Fruit fly (Drosophila melanogaster): Measurements from ENCODE around the gene Traf6.
A peak's percentile ranks its signal among the peaks of the same experiment; 100 is the strongest.

Gene Traf6

DNA sequence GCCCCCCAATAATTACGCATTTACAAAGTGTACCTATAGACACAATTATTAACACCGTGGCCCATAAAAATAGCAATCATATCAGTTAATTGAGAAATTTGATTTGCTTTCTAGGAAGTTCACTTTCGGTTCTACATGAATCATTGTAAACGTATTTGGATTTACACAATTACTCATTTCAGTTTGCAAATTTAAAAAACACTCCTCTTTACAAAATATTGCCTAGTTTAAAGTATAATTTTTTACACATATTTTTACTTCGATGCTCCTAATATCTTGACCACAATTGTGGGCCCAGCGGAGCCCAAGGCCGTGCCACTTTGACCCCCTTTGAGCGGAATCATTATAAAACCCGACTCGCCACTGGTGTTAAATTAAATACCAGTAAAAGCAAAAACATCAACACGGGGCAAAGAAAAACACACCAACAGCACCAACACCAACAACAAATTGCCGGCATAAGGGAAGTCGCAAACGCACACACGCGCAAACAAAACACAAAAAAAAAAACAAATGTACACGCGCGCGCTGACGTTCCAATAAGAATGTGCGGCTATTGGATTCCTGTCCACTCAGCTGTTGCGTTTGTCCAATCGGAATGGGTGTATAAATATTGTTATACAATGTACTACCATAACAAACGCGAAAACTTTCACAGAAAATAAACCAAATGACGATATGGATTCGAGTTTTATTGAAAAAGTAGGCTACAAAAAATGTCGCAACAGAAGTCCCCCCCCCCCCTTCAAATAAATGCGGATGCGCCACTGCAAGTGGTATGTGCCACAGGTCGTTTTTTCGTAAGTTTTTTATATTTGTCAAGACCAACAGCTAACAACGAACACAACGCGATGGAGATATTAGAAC, 42.5 kb downstream of the Traf6 start (continued):
- TF ChIP-seq Camta (GFP tag; optimal IDR thresholded peaks at IDR 0.05): peak; percentile 11
- TF ChIP-seq CG34376 (GFP tag; optimal IDR thresholded peaks at IDR 0.05): peak; percentile 67
- TF ChIP-seq CG17328 (GFP tag; IDR thresholded peaks at IDR 0.05): 0 out of 2 replicates have a peak, but pooled peaks have one; percentile 24
- no peak; the same call in 1 of the 2 replicates for TF ChIP-seq Ravus (GFP tag; IDR thresholded peaks at IDR 0.05)
- no peak for TF ChIP-seq hkb (optimal IDR thresholded peaks at IDR 0.05)
- peak; percentile 62; the same call in 1 of the 2 replicates for TF ChIP-seq hkb (GFP tag; IDR thresholded peaks at IDR 0.05)
- TF ChIP-seq sr (GFP tag; IDR thresholded peaks at IDR 0.05): no peak
- TF ChIP-seq pnt (GFP tag; optimal IDR thresholded peaks at IDR 0.05): no peak
- no peak for TF ChIP-seq otp (GFP tag; IDR thresholded peaks at IDR 0.05)
- no peak for TF ChIP-seq CG8765 (GFP tag; IDR thresholded peaks at IDR 0.05)
- peak; percentile 70; the same call in 1 of the 2 replicates for TF ChIP-seq CG32532 (GFP tag; IDR thresholded peaks at IDR 0.05)
- TF ChIP-seq H2.0 (GFP tag; IDR thresholded peaks at IDR 0.05): peak; percentile 11; the same call in 1 of the 2 replicates
- peak; percentile 78 for TF ChIP-seq CG13296 (GFP tag; optimal IDR thresholded peaks at IDR 0.05)
- peak; percentile 38 for TF ChIP-seq CG12659 (GFP tag; optimal IDR thresholded peaks at IDR 0.05)
- TF ChIP-seq ATbp (GFP tag; optimal IDR thresholded peaks at IDR 0.05): peak; percentile 18
- TF ChIP-seq CG8944 (GFP tag; optimal IDR thresholded peaks at IDR 0.05): peak; percentile 14
- TF ChIP-seq Opbp (GFP tag; IDR thresholded peaks at IDR 0.05; ENCODE audit: partially characterized antibody): no peak
- TF ChIP-seq CG7372 (GFP tag; IDR thresholded peaks at IDR 0.05): peak; percentile 70
- TF ChIP-seq pho (GFP tag; optimal IDR thresholded peaks at IDR 0.05): peak; percentile 74
- no peak for TF ChIP-seq CG11085 (GFP tag; IDR thresholded peaks at IDR 0.05)
- TF ChIP-seq jigr1 (GFP tag; IDR thresholded peaks at IDR 0.05): no peak
- TF ChIP-seq mld (GFP tag; IDR thresholded peaks at IDR 0.05; ENCODE audit: partially characterized antibody): no peak
- TF ChIP-seq CG9215 (GFP tag; IDR thresholded peaks at IDR 0.05): peak; percentile 30; the same call in 1 of the 2 replicates
- peak; percentile 65 for TF ChIP-seq CG13624 (GFP tag; optimal IDR thresholded peaks at IDR 0.05)
- no peak for TF ChIP-seq amos (GFP tag; IDR thresholded peaks at IDR 0.05; ENCODE audit: partially characterized antibody)
- TF ChIP-seq Nf-YA (GFP tag; IDR thresholded peaks at IDR 0.05): no peak
- no peak for TF ChIP-seq zf30C (GFP tag; optimal IDR thresholded peaks at IDR 0.05)
- TF ChIP-seq Sry-β (GFP tag; optimal IDR thresholded peaks at IDR 0.05): no peak
- no peak for TF ChIP-seq wek (GFP tag; optimal IDR thresholded peaks at IDR 0.05)
- peak; percentile 19 for TF ChIP-seq Fer2 (tag; optimal IDR thresholded peaks at IDR 0.05)
- 0 out of 4 replicates have a peak, but pooled peaks have one; percentile 40 for TF ChIP-seq chinmo (GFP tag; IDR thresholded peaks at IDR 0.05; ENCODE audit: partially characterized antibody)
- TF ChIP-seq Fer3 (tag; optimal IDR thresholded peaks at IDR 0.05): peak; percentile 71
- TF ChIP-seq CG33213 (GFP tag; optimal IDR thresholded peaks at IDR 0.05): no peak
- TF ChIP-seq Blimp-1 (GFP tag; optimal IDR thresholded peaks at IDR 0.05): peak; percentile 42
- TF ChIP-seq dm (GFP tag; optimal IDR thresholded peaks at IDR 0.05): no peak
- TF ChIP-seq CG7839 (tag; optimal IDR thresholded peaks at IDR 0.05): peak; percentile 76
- peak; percentile 49 for TF ChIP-seq CG1233 (GFP tag; optimal IDR thresholded peaks at IDR 0.05)
- peak; percentile 45 for TF ChIP-seq CG1603 (tag; optimal IDR thresholded peaks at IDR 0.05)
- peak; percentile 6 for TF ChIP-seq sima (GFP tag; optimal IDR thresholded peaks at IDR 0.05)
- no peak for TF ChIP-seq ssp (GFP tag; IDR thresholded peaks at IDR 0.05)
- no peak for TF ChIP-seq CG7745 (tag; optimal IDR thresholded peaks at IDR 0.05)
- no peak for TF ChIP-seq ac (GFP tag; optimal IDR thresholded peaks at IDR 0.05)
- TF ChIP-seq sd (tag; optimal IDR thresholded peaks at IDR 0.05): peak; percentile 41
- TF ChIP-seq Poxn (GFP tag; IDR thresholded peaks at IDR 0.05): peak; percentile 47; the same call in 1 of the 2 replicates
- no peak for TF ChIP-seq nerfin-1 (tag; optimal IDR thresholded peaks at IDR 0.05)
- no peak for TF ChIP-seq TFAM (GFP tag; optimal IDR thresholded peaks at IDR 0.05)
- peak; percentile 81 for TF ChIP-seq Fer1 (GFP tag; optimal IDR thresholded peaks at IDR 0.05)
- TF ChIP-seq dpn (GFP tag; optimal IDR thresholded peaks at IDR 0.05): peak in 1 of 2 experiments; percentile 38
- TF ChIP-seq sqz (GFP tag; optimal IDR thresholded peaks at IDR 0.05): no peak

Measured in whole organism, embryonic.